Comparison of ENCODE assay signal across 5 worm cellular contexts in the genomic region with DNA sequence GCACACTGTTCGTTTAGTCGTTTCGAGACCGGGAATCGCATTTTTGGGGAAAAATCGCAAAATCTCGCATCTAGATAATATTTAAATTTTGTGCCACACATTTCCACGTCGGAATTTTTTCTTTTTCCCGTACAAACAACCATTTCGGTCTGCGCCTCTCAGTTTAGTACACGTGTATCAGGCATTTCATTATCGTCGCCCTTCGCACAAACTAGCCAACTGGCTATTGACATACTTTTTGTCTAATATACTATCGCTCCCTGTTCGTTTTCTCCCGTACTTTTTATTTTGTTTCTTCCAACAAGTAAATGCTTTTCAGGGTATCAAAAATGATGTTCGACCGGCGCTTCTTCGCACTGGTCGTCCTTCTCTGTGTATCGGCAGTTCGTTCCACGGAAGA.
TF ChIP-seq lines count a peak whose summit lies in the region.

A gene (plus strand): TSS at position 320 of the 400 bp plus-strand sequence.

TF ChIP-seq in whole organism, L1 larva, 84 proteins besides CTCF, POLR2A, EP300 and RAD21:
- TF ChIP-seq vab-15 (tag; optimal IDR thresholded peaks at IDR 0.05; lab: Kevin White, UChicago): no peak
- TF ChIP-seq lin-15B (tag; optimal IDR thresholded peaks at IDR 0.05; lab: Kevin White, UChicago): no peak
- TF ChIP-seq tlp-1 (tag; optimal IDR thresholded peaks at IDR 0.05; lab: Kevin White, UChicago): no peak
- peak; percentile 50 for TF ChIP-seq xbp-1 (tag; optimal IDR thresholded peaks at IDR 0.05; lab: Kevin White, UChicago)

TF ChIP-seq in whole organism, L2 larva, 48 proteins besides CTCF, POLR2A, EP300 and RAD21:
- TF ChIP-seq crh-2 (tag; optimal IDR thresholded peaks at IDR 0.05; lab: Kevin White, UChicago): peak; percentile 36
- peak; percentile 6 for TF ChIP-seq fos-1 (tag; optimal IDR thresholded peaks at IDR 0.05; lab: Kevin White, UChicago)
- TF ChIP-seq nhr-23 (tag; optimal IDR thresholded peaks at IDR 0.05; lab: Kevin White, UChicago): no peak
- no peak for TF ChIP-seq ceh-16 (tag; optimal IDR thresholded peaks at IDR 0.05; lab: Kevin White, UChicago)
- no peak for TF ChIP-seq mdl-1 (tag; optimal IDR thresholded peaks at IDR 0.05; lab: Kevin White, UChicago)
- TF ChIP-seq Y55F3AM.14 (GFP tag; optimal IDR thresholded peaks at IDR 0.05; lab: Kevin White, UChicago): no peak
- TF ChIP-seq mab-5 (tag; optimal IDR thresholded peaks at IDR 0.05; lab: Kevin White, UChicago): no peak

TF ChIP-seq in whole organism, L3 larva, 47 proteins besides CTCF, POLR2A, EP300 and RAD21:
- peak; percentile 20 for TF ChIP-seq elt-2 (tag; optimal IDR thresholded peaks at IDR 0.05; lab: Kevin White, UChicago)
- TF ChIP-seq skn-1 (tag; optimal IDR thresholded peaks at IDR 0.05; lab: Kevin White, UChicago): no peak
- TF ChIP-seq pha-4 (tag; optimal IDR thresholded peaks at IDR 0.05; lab: Kevin White, UChicago): peak; percentile 76

TF ChIP-seq in whole organism, L4 larva, 104 proteins besides CTCF, POLR2A, EP300 and RAD21:
- TF ChIP-seq arid-1 (GFP tag; conservative IDR thresholded peaks at IDR 0.05; lab: Robert Waterston, UW) (no peak), duxl-1 (tag; optimal IDR thresholded peaks at IDR 0.05; lab: Kevin White, UChicago; ENCODE audit: poor library complexity) (no peak), ceh-32 (tag; optimal IDR thresholded peaks at IDR 0.05; lab: Kevin White, UChicago; ENCODE audit: poor library complexity) (no peak), sdz-12 (GFP tag; optimal IDR thresholded peaks at IDR 0.05; lab: Kevin White, UChicago) (no peak), spr-3 (GFP tag; optimal IDR thresholded peaks at IDR 0.05; lab: Kevin White, UChicago) (no peak), egl-27 (tag; optimal IDR thresholded peaks at IDR 0.05; lab: Kevin White, UChicago) (no peak), mdt-29 (GFP tag; IDR thresholded peaks at IDR 0.05; lab: Robert Waterston, UW) (no peak), daf-16 (GFP tag; optimal IDR thresholded peaks at IDR 0.05; lab: Kevin White, UChicago) (no peak), daf-16 (tag; optimal IDR thresholded peaks at IDR 0.05; lab: Kevin White, UChicago) (peak; percentile 78), F37D6.2 (tag; optimal IDR thresholded peaks at IDR 0.05; lab: Kevin White, UChicago) (no peak), ceh-44 (GFP tag; IDR thresholded peaks at IDR 0.05; lab: Robert Waterston, UW) (no peak), zip-2 (tag; optimal IDR thresholded peaks at IDR 0.05; lab: Kevin White, UChicago) (no peak), hmg-1.1 (GFP tag; IDR thresholded peaks at IDR 0.05; lab: Robert Waterston, UW) (no peak), lsy-2 (tag; optimal IDR thresholded peaks at IDR 0.05; lab: Kevin White, UChicago) (peak in 1 of 2 experiments; percentile 16), nhr-28 (tag; optimal IDR thresholded peaks at IDR 0.05; lab: Kevin White, UChicago) (peak; percentile 54), mxl-3 (GFP tag; optimal IDR thresholded peaks at IDR 0.05; lab: Kevin White, UChicago) (peak; percentile 75), hif-1 (tag; optimal IDR thresholded peaks at IDR 0.05; lab: Kevin White, UChicago) (no peak), lin-29 (GFP tag; IDR thresholded peaks at IDR 0.05; lab: Robert Waterston, UW) (no peak)

TF ChIP-seq in whole organism, young adult, 124 proteins besides CTCF, POLR2A, EP300 and RAD21:
- TF ChIP-seq sptf-2 (GFP tag; optimal IDR thresholded peaks at IDR 0.05; lab: Kevin White, UChicago): no peak
- no peak for TF ChIP-seq nhr-90 (tag; optimal IDR thresholded peaks at IDR 0.05; lab: Kevin White, UChicago)
- TF ChIP-seq let-607 (tag; optimal IDR thresholded peaks at IDR 0.05; lab: Kevin White, UChicago): peak; percentile 59 to 88
- no peak for TF ChIP-seq ceh-100 (GFP tag; IDR thresholded peaks at IDR 0.05; lab: Robert Waterston, UW)
- TF ChIP-seq pbrm-1 (GFP tag; IDR thresholded peaks at IDR 0.05; lab: Robert Waterston, UW): no peak
- no peak for TF ChIP-seq lsl-1 (GFP tag; optimal IDR thresholded peaks at IDR 0.05; lab: Kevin White, UChicago)
- TF ChIP-seq dox-1 (GFP tag; IDR thresholded peaks at IDR 0.05; lab: Robert Waterston, UW): 0 out of 2 replicates have a peak, but pooled peaks have one; percentile 34
- TF ChIP-seq rec-8 (tag; optimal IDR thresholded peaks at IDR 0.05; lab: Kevin White, UChicago): no peak
- TF ChIP-seq nhr-80 (tag; optimal IDR thresholded peaks at IDR 0.05; lab: Kevin White, UChicago): peak; percentile 55
- peak; percentile 24 for TF ChIP-seq attf-5 (GFP tag; optimal IDR thresholded peaks at IDR 0.05; lab: Kevin White, UChicago)
- no peak for TF ChIP-seq aptf-2 (GFP tag; conservative IDR thresholded peaks at IDR 0.05; lab: Robert Waterston, UW)
- no peak for TF ChIP-seq ets-4 (GFP tag; optimal IDR thresholded peaks at IDR 0.05; lab: Kevin White, UChicago)
TF ChIP-seq in whole organism, young adult: peak in this region for 4.
